Worm (Caenorhabditis elegans) whole organism, L2 larva: Measurements from ENCODE around the gene Y42A5A.3.

ENCODE experiments used
- aly-2 ChIP-seq: fragments of 150-350 bp; optimal IDR thresholded peaks from 2 replicates; lab custom pipeline; 2014; ENCODE audit warnings: missing biosample characterization, missing genetic modification characterization
- ama-1 ChIP-seq: fragments of 150-350 bp; optimal IDR thresholded peaks from 2 replicates; lab custom pipeline; 2018; ENCODE audit warnings: inconsistent platforms
- gmeb-1 ChIP-seq: fragments of 150-350 bp; optimal IDR thresholded peaks from 2 replicates; lab custom pipeline; 2014; ENCODE audit warnings: missing biosample characterization, missing genetic modification characterization
- lin-11 ChIP-seq: fragments of 150-350 bp; sonication (generic microtip); optimal IDR thresholded peaks from 2 replicates; lab custom pipeline; 2014; ENCODE audit warnings: missing biosample characterization, missing genetic modification characterization, inconsistent platforms, mixed read lengths
- lin-39 ChIP-seq: fragments of 150-350 bp; optimal IDR thresholded peaks from 2 replicates; lab custom pipeline; 2014; ENCODE audit warnings: missing biosample characterization, missing genetic modification reagents, missing genetic modification characterization
- nhr-10 ChIP-seq: sonication (generic microtip); optimal IDR thresholded peaks from 2 replicates; lab custom pipeline; 2017; ENCODE audit warnings: missing biosample characterization, missing genetic modification characterization
- nhr-25 ChIP-seq: fragments of 150-350 bp; sonication (generic microtip); optimal IDR thresholded peaks from 3 replicates; lab custom pipeline; 2014; ENCODE audit warnings: missing biosample characterization, missing genetic modification characterization
- sem-4 ChIP-seq: fragments of 150-350 bp; optimal IDR thresholded peaks from 2 replicates; lab custom pipeline; 2014; ENCODE audit warnings: missing biosample characterization, missing genetic modification reagents, missing genetic modification characterization
- snpc-4 ChIP-seq: fragments of 150-350 bp; optimal IDR thresholded peaks from 2 replicates; lab custom pipeline; 2014; ENCODE audit warnings: missing biosample characterization, missing genetic modification characterization
- unc-62 ChIP-seq: fragments of 150-350 bp; optimal IDR thresholded peaks from 2 replicates; lab custom pipeline; 2014; ENCODE audit warnings: missing biosample characterization, missing genetic modification reagents, missing genetic modification characterization
- zag-1 ChIP-seq: fragments of 150-350 bp; optimal IDR thresholded peaks from 2 replicates; lab custom pipeline; 2014; ENCODE audit warnings: missing biosample characterization, missing genetic modification characterization
- ztf-11 ChIP-seq: sonication (generic microtip); optimal IDR thresholded peaks from 2 replicates; lab custom pipeline; 2017; ENCODE audit warnings: missing biosample characterization, missing genetic modification characterization

DNA sequence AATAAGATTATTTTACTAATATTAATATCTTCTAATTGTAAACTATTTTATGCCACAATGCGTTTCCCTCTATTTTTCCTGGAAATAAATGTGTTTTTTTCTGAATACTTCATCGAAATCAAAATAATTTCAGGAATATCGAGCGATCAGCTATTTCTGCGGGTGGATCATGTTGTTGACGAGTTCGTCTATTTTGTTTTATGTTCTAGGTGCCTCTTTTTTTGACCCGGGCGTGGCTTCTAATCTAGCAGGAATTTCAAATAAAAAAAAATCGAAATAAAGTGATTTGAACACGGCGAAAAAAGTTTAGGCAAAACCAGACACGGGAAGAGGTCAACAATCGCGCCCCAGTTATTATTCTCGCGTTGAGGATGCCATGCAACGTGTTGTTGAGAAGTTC lies 43.9 kb downstream of the Y42A5A.3 start, which contains the start of gene T04C12.33:
- TF ChIP-seq ama-1 (lab: Kevin White, UChicago) (no peak), aly-2 (tag; lab: Kevin White, UChicago) (no peak), nhr-25 (no peak), zag-1 (tag; lab: Kevin White, UChicago) (no peak), lin-11 (no peak), unc-62 (no peak), sem-4 (tag; lab: Kevin White, UChicago) (no peak), snpc-4 (no peak), gmeb-1 (tag; lab: Kevin White, UChicago) (no peak), ztf-11 (no peak), nhr-10 (tag; lab: Kevin White, UChicago) (no peak), lin-39 (tag; lab: Kevin White, UChicago) (no peak)
